Worm (Caenorhabditis elegans): ENCODE results near the gene rnp-4.

Gene rnp-4

DNA sequence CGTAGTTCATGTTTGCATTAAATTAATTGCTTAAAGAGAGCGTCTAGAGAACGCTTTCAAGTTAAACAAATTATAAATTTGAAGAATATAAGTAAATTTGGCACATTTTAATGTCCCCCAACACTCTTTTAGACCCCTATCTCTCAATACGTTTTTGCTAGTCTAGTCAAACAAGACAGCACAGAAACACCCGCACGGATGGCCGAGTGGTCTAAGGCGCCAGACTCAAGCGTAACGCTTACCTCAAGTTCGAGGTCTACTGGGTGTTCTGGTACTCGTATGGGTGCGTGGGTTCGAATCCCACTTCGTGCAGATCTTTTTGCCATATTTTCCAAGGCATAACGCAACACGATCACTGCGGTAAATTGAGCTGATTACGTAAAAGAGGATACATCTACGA is 43.8 kb upstream of the rnp-4 start:
- TF ChIP-seq elt-2 (tag; optimal IDR thresholded peaks at IDR 0.05) (peak; percentile 24), nfya-1 (tag; optimal IDR thresholded peaks at IDR 0.05; ENCODE audit: insufficient read depth) (peak; percentile 31), egl-27 (tag; optimal IDR thresholded peaks at IDR 0.05) (no peak), nhr-25 (tag; optimal IDR thresholded peaks at IDR 0.05) (peak; percentile 10)

DNA sequence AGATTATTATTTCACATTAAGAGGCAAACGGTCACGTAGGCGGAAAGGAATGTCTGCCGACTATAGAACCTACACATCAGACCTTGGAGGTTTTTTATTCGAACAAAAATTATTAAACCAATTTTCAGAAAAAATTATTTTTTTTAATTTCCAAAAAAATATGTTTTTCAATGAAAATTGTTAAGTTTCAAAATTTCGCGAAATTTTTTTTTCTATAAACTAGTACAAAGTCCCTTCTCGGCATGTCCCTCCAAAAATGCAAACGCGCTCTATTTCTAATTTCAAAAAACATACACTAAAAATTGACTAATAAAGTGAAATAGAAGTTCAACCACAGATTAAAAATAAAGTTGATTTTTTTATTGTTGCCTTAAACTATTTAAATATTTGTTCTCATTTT is 41.1 kb upstream of the rnp-4 start, which contains the start of gene ckb-1:
Gene ckb-1, plus strand, starts transcription at position 301 of the 400 bp plus-strand sequence.
- TF ChIP-seq hmg-11 (tag; optimal IDR thresholded peaks at IDR 0.05) (peak; percentile 7), nhr-25 (tag; optimal IDR thresholded peaks at IDR 0.05) (no peak), nhr-23 (tag; optimal IDR thresholded peaks at IDR 0.05) (no peak), ceh-28 (tag; optimal IDR thresholded peaks at IDR 0.05) (no peak), elt-3 (tag; optimal IDR thresholded peaks at IDR 0.05) (no peak), mdl-1 (tag; optimal IDR thresholded peaks at IDR 0.05) (no peak), pha-4 (tag; optimal IDR thresholded peaks at IDR 0.05) (peak; percentile 10), lin-15B (tag; optimal IDR thresholded peaks at IDR 0.05) (no peak), fos-1 (tag; optimal IDR thresholded peaks at IDR 0.05) (no peak)

DNA sequence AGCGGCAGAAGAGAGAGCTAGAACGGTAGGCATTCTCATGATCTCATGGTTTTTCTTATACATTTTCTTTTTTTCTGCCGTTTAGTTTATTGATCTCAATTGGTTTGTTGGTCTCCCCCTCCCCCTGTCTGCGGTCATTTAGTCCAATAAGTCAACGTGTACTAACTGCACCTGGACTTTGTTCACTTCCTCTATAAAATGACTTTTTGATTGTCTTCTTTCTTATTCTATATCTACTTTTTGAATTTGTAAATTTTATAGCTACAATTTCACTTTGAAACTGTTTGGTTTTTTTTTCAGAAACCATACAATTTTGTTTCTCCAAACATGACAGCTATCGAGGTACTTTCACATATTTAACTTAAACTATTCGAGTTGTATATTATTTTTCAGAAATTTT is 38.4 kb upstream of the rnp-4 start, which contains the start of gene ckb-2:
Gene ckb-2, plus strand, starts transcription at position 301 of the 400 bp plus-strand sequence.
- TF ChIP-seq fos-1 (tag; optimal IDR thresholded peaks at IDR 0.05) = no peak
- no peak for TF ChIP-seq sea-2 (GFP tag; optimal IDR thresholded peaks at IDR 0.05)
- no peak for TF ChIP-seq ceh-82 (tag; optimal IDR thresholded peaks at IDR 0.05)
- no peak for TF ChIP-seq nhr-237 (tag; optimal IDR thresholded peaks at IDR 0.05)
- no peak for TF ChIP-seq fkh-10 (GFP tag; optimal IDR thresholded peaks at IDR 0.05)
- no peak for TF ChIP-seq daf-12 (tag; optimal IDR thresholded peaks at IDR 0.05)
- no peak for TF ChIP-seq egl-27 (tag; optimal IDR thresholded peaks at IDR 0.05)
- no peak for TF ChIP-seq tbx-2 (tag; optimal IDR thresholded peaks at IDR 0.05)
- no peak for TF ChIP-seq nhr-76 (tag; optimal IDR thresholded peaks at IDR 0.05)
- no peak for TF ChIP-seq nhr-11 (tag; optimal IDR thresholded peaks at IDR 0.05)
- TF ChIP-seq jun-1 (tag; optimal IDR thresholded peaks at IDR 0.05) = no peak
- no peak for TF ChIP-seq mml-1 (tag; optimal IDR thresholded peaks at IDR 0.05)
- no peak for TF ChIP-seq zag-1 (tag; optimal IDR thresholded peaks at IDR 0.05)
- TF ChIP-seq ztf-4 (tag; optimal IDR thresholded peaks at IDR 0.05) = no peak
- no peak for TF ChIP-seq nhr-43 (tag; optimal IDR thresholded peaks at IDR 0.05; ENCODE audit: poor library complexity, severe bottlenecking)
- TF ChIP-seq ztf-11 (tag; optimal IDR thresholded peaks at IDR 0.05) = no peak

DNA sequence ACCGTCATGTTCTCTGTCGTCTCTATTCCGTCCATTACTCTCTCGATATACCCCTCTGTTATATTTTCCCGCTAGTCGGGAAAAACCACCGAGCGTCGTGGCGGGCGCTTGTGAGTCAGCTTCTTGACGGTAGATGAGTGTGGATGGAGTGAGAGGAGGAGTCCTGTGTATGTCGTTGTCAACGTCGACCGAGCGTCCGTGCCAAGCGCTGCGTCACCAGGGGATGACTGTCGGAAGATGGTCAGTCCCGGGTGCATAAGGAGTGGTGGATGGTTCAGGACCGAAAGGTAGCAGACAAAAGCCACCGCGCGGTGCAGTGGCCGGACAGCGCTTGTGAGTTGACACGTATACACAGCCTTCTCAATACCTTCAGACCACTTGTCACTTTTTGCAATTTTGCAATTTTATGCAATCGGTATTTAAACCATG is 36.7 kb upstream of the rnp-4 start:
- TF ChIP-seq hmg-11 (tag; optimal IDR thresholded peaks at IDR 0.05) = peak; percentile 83
- TF ChIP-seq nhr-25 (tag; optimal IDR thresholded peaks at IDR 0.05) = peak; percentile 49
- peak; percentile 40 for TF ChIP-seq nfya-1 (tag; optimal IDR thresholded peaks at IDR 0.05; ENCODE audit: insufficient read depth)
- peak; percentile 44 for TF ChIP-seq tbx-2 (tag; optimal IDR thresholded peaks at IDR 0.05)
- peak; percentile 17 for TF ChIP-seq nhr-43 (tag; optimal IDR thresholded peaks at IDR 0.05; ENCODE audit: poor library complexity, severe bottlenecking)
- peak; percentile 34 for TF ChIP-seq elt-2 (tag; optimal IDR thresholded peaks at IDR 0.05)
- TF ChIP-seq ceh-28 (tag; optimal IDR thresholded peaks at IDR 0.05) = peak; percentile 23

ce11 chrIII:4370585-4370984 is 35.5 kb upstream of the rnp-4 start, which contains the start of gene ckb-3:
ckb-3 (plus strand) TSS chrIII:4370885.
- TF ChIP-seq snpc-4 (tag; optimal IDR thresholded peaks at IDR 0.05) = no peak
- TF ChIP-seq nhr-12 (tag; optimal IDR thresholded peaks at IDR 0.05) = no peak
- no peak for TF ChIP-seq ceh-28 (tag; optimal IDR thresholded peaks at IDR 0.05)
- no peak for TF ChIP-seq lsy-12 (tag; optimal IDR thresholded peaks at IDR 0.05)
- TF ChIP-seq nfya-1 (tag; optimal IDR thresholded peaks at IDR 0.05; ENCODE audit: insufficient read depth) = no peak
- no peak for TF ChIP-seq elt-3 (tag; optimal IDR thresholded peaks at IDR 0.05)
- no peak for TF ChIP-seq ama-1 (optimal IDR thresholded peaks at IDR 0.05)
- TF ChIP-seq fkh-10 (GFP tag; optimal IDR thresholded peaks at IDR 0.05) = no peak
- TF ChIP-seq ceh-16 (tag; optimal IDR thresholded peaks at IDR 0.05) = no peak
- TF ChIP-seq nhr-25 (tag; optimal IDR thresholded peaks at IDR 0.05) = no peak
- TF ChIP-seq pqm-1 (tag; optimal IDR thresholded peaks at IDR 0.05) = no peak
- TF ChIP-seq eor-1 (tag; optimal IDR thresholded peaks at IDR 0.05) = no peak
- TF ChIP-seq ZK546.5 (tag; optimal IDR thresholded peaks at IDR 0.05) = no peak

Data from whole organism, L3 larva.